Worm (Caenorhabditis elegans): ENCODE measurements around the gene oac-42.

oac-42 gene

DNA sequence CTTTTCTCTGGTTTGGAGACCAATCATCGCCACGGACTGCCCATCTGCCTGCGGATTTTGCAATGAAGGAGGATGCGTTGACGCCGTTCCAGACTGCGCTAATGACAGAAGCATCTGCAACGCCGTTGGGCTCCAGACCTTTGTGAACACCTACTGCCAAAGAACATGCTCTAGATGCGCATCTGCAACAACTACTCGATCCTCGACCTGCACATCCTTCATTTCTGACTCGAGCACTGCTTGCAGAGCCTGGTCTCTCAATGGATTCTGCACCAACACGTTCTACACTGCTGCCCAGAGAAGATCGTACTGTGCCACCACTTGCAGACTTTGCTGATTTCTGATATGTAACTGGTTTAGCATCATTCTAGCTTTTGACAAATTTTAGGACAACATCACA lies 16.0 kb upstream of the oac-42 start:
- no peak for TF ChIP-seq aly-1 (tag; optimal IDR thresholded peaks at IDR 0.05)
- no peak for TF ChIP-seq pes-1 (GFP tag; IDR thresholded peaks at IDR 0.05)
- TF ChIP-seq B0310.2 (tag; optimal IDR thresholded peaks at IDR 0.05): no peak
- no peak for TF ChIP-seq flt-1 (GFP tag; IDR thresholded peaks at IDR 0.05)
- no peak for TF ChIP-seq ceh-13 (GFP tag; optimal IDR thresholded peaks at IDR 0.05)
- no peak for TF ChIP-seq F13C5.2 (tag; optimal IDR thresholded peaks at IDR 0.05)
- no peak for TF ChIP-seq hmg-4 (GFP tag; optimal IDR thresholded peaks at IDR 0.05)
- TF ChIP-seq ceh-36 (tag; optimal IDR thresholded peaks at IDR 0.05): no peak

DNA sequence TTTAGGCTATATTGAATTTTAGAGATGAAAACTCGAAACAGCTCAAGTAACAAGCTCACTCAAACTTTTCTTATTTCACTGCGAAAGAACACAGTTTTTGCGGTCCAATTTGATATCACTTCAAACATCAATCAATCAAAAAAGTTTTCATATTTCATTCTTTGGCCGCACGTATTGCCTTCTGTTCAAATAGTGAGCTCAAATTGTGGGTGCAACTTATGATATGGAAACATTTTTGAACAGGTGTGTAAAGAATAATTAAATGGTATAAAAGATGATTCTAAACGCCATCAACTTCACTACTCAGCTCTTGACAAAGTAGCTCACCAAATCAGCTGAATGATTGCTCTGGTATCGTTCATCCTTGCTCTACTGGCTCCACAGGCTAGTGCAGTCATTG lies 15.1 kb upstream of the oac-42 start, which contains the start of gene T06C12.14:
Gene T06C12.14, plus strand, starts transcription at position 301 of the 400 bp plus-strand sequence.
- TF ChIP-seq hmbx-1 (tag; optimal IDR thresholded peaks at IDR 0.05): no peak
- TF ChIP-seq ceh-36 (tag; optimal IDR thresholded peaks at IDR 0.05): no peak
- no peak for TF ChIP-seq ama-1 (optimal IDR thresholded peaks at IDR 0.05)
- TF ChIP-seq hnd-1 (tag; optimal IDR thresholded peaks at IDR 0.05): no peak
- no peak for TF ChIP-seq tbx-37 (GFP tag; conservative IDR thresholded peaks at IDR 0.05)
- TF ChIP-seq B0310.2 (tag; optimal IDR thresholded peaks at IDR 0.05): no peak
- no peak for TF ChIP-seq flt-1 (GFP tag; IDR thresholded peaks at IDR 0.05)
- no peak for TF ChIP-seq scrt-1 (GFP tag; IDR thresholded peaks at IDR 0.05)
- no peak for TF ChIP-seq pes-1 (GFP tag; IDR thresholded peaks at IDR 0.05)
- no peak for TF ChIP-seq sea-1 (GFP tag; conservative IDR thresholded peaks at IDR 0.05)

- TF ChIP-seq ceh-13 (GFP tag; optimal IDR thresholded peaks at IDR 0.05) (no peak), F13C5.2 (tag; optimal IDR thresholded peaks at IDR 0.05) (no peak), tra-4 (tag; optimal IDR thresholded peaks at IDR 0.05) (no peak), hnd-1 (tag; optimal IDR thresholded peaks at IDR 0.05) (no peak), ama-1 (optimal IDR thresholded peaks at IDR 0.05) (no peak), tbx-11 (GFP tag; IDR thresholded peaks at IDR 0.05) (no peak), scrt-1 (GFP tag; IDR thresholded peaks at IDR 0.05) (no peak), flt-1 (GFP tag; IDR thresholded peaks at IDR 0.05) (no peak), B0310.2 (tag; optimal IDR thresholded peaks at IDR 0.05) (no peak), hmg-4 (GFP tag; optimal IDR thresholded peaks at IDR 0.05) (no peak), tbx-37 (GFP tag; conservative IDR thresholded peaks at IDR 0.05) (no peak), ets-7 (tag; optimal IDR thresholded peaks at IDR 0.05) (no peak), sea-1 (GFP tag; conservative IDR thresholded peaks at IDR 0.05) (no peak), ceh-36 (tag; optimal IDR thresholded peaks at IDR 0.05) (no peak), hmbx-1 (tag; optimal IDR thresholded peaks at IDR 0.05) (no peak), pes-1 (GFP tag; IDR thresholded peaks at IDR 0.05) (no peak), aly-1 (tag; optimal IDR thresholded peaks at IDR 0.05) (no peak)
These were observed 13.1 kb upstream of the oac-42 start, which contains the start of gene str-60 for ce11 chrV:15897696-15898095. Gene str-60 (plus strand): TSS chrV:15897996.

ce11 chrV:15896671-15897070 lies 12.1 kb upstream of the oac-42 start, which contains the start of gene nhr-213:
Gene nhr-213 (minus strand): TSS chrV:15896771.
- TF ChIP-seq tbx-37 (GFP tag; conservative IDR thresholded peaks at IDR 0.05) (no peak), tbx-11 (GFP tag; IDR thresholded peaks at IDR 0.05) (no peak), hmg-4 (GFP tag; optimal IDR thresholded peaks at IDR 0.05) (no peak), aly-1 (tag; optimal IDR thresholded peaks at IDR 0.05) (no peak), ets-7 (tag; optimal IDR thresholded peaks at IDR 0.05) (no peak), B0310.2 (tag; optimal IDR thresholded peaks at IDR 0.05) (no peak), ceh-13 (GFP tag; optimal IDR thresholded peaks at IDR 0.05) (no peak), sea-1 (GFP tag; conservative IDR thresholded peaks at IDR 0.05) (no peak), scrt-1 (GFP tag; IDR thresholded peaks at IDR 0.05) (no peak), tra-4 (tag; optimal IDR thresholded peaks at IDR 0.05) (no peak), flt-1 (GFP tag; IDR thresholded peaks at IDR 0.05) (no peak), hmbx-1 (tag; optimal IDR thresholded peaks at IDR 0.05) (no peak), pes-1 (GFP tag; IDR thresholded peaks at IDR 0.05) (no peak), F13C5.2 (tag; optimal IDR thresholded peaks at IDR 0.05) (no peak), ama-1 (optimal IDR thresholded peaks at IDR 0.05) (no peak), hnd-1 (tag; optimal IDR thresholded peaks at IDR 0.05) (no peak)

DNA sequence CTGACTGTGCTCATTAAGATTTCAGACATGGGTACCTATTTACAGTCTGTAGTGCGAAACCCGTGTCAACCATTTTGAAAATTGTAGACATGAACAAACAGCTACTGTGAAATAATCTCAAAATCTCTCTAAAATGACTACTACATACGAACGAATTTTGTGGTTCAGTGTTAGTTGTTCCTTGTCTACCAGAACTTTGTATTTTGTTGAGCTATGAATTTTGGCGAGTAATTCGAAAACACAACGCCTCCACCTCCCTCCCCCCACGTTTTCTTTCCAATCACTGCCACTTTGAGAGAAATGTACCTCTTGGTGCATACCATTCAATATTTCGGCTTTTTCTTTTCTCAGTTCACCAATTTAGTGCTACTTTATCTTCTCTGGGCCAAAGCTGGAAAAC lies 8.1 kb upstream of the oac-42 start, which contains the start of gene T06C12.11:
Gene T06C12.11, plus strand, starts transcription at position 301 of the 400 bp plus-strand sequence.
- TF ChIP-seq tbx-11 (GFP tag; IDR thresholded peaks at IDR 0.05) (no peak), hmg-4 (GFP tag; optimal IDR thresholded peaks at IDR 0.05) (no peak), B0310.2 (tag; optimal IDR thresholded peaks at IDR 0.05) (no peak), F13C5.2 (tag; optimal IDR thresholded peaks at IDR 0.05) (no peak), ceh-13 (GFP tag; optimal IDR thresholded peaks at IDR 0.05) (no peak), tbx-37 (GFP tag; conservative IDR thresholded peaks at IDR 0.05) (no peak), ets-7 (tag; optimal IDR thresholded peaks at IDR 0.05) (no peak), pes-1 (GFP tag; IDR thresholded peaks at IDR 0.05) (no peak), hnd-1 (tag; optimal IDR thresholded peaks at IDR 0.05) (no peak), tra-4 (tag; optimal IDR thresholded peaks at IDR 0.05) (no peak), sea-1 (GFP tag; conservative IDR thresholded peaks at IDR 0.05) (no peak), flt-1 (GFP tag; IDR thresholded peaks at IDR 0.05) (no peak), ceh-36 (tag; optimal IDR thresholded peaks at IDR 0.05) (no peak), scrt-1 (GFP tag; IDR thresholded peaks at IDR 0.05) (no peak), ama-1 (optimal IDR thresholded peaks at IDR 0.05) (no peak), aly-1 (tag; optimal IDR thresholded peaks at IDR 0.05) (no peak), hmbx-1 (tag; optimal IDR thresholded peaks at IDR 0.05) (no peak)

DNA sequence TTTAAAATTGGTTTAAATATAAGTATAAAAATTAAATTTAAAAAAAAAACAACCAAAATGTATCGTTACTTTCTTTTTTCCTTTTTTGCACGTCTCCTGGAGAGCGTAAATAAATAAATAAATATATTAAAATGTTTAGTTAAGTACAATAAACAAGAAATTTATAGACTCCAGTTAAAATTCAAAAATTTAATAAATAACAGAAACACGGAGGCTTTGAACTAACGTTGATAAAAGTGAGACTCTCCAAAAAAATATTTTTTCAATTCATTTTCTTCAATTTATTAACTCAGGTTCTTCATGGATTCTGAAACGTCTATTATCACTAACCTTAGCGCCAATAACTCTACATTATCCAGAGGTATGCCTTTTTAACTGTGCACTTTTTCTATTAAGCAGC lies 7.2 kb upstream of the oac-42 start, which contains the start of gene T06C12.12:
Gene T06C12.12, plus strand, starts transcription at position 301 of the 400 bp plus-strand sequence.
- TF ChIP-seq ceh-36 (tag; optimal IDR thresholded peaks at IDR 0.05) (no peak), hnd-1 (tag; optimal IDR thresholded peaks at IDR 0.05) (no peak), aly-1 (tag; optimal IDR thresholded peaks at IDR 0.05) (no peak), pes-1 (GFP tag; IDR thresholded peaks at IDR 0.05) (no peak), ceh-13 (GFP tag; optimal IDR thresholded peaks at IDR 0.05) (no peak), tbx-37 (GFP tag; conservative IDR thresholded peaks at IDR 0.05) (no peak), B0310.2 (tag; optimal IDR thresholded peaks at IDR 0.05) (no peak), tbx-11 (GFP tag; IDR thresholded peaks at IDR 0.05) (no peak)

DNA sequence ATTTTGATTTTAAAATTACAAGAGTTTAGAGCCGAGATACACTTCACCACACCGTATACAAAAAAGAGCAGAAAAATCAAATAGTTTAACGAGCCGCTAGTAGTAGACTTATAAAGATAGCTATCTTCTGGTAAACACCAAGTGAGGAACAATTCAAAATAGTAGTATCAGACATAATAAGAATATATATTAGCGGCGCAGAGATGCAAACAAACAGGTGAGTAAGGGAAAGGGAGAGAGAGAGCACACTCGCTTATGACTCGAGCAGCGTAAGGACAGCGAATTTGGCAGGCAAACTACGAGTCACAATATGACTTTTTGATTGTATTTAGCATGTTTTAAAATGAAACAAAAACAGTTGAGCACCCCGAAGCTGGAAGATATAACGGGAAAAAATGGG lies 6.7 kb upstream of the oac-42 start:
- TF ChIP-seq aly-1 (tag; optimal IDR thresholded peaks at IDR 0.05) (no peak), pes-1 (GFP tag; IDR thresholded peaks at IDR 0.05) (no peak), hnd-1 (tag; optimal IDR thresholded peaks at IDR 0.05) (no peak), tbx-37 (GFP tag; conservative IDR thresholded peaks at IDR 0.05) (no peak), F13C5.2 (tag; optimal IDR thresholded peaks at IDR 0.05) (no peak), ceh-36 (tag; optimal IDR thresholded peaks at IDR 0.05) (no peak), ets-7 (tag; optimal IDR thresholded peaks at IDR 0.05) (no peak), sea-1 (GFP tag; conservative IDR thresholded peaks at IDR 0.05) (no peak), tbx-11 (GFP tag; IDR thresholded peaks at IDR 0.05) (no peak), tra-4 (tag; optimal IDR thresholded peaks at IDR 0.05) (no peak)
